Worm (Caenorhabditis elegans) whole organism, early embryonic: Measurements from ENCODE around the gene erh-1.

Source experiments
- B0310.2 ChIP-seq: sonication (generic microtip); optimal IDR thresholded peaks from 2 replicates; lab custom pipeline; 2016; ENCODE audit warnings: mild to moderate bottlenecking, missing genetic modification characterization, missing compliant biosample characterization
- F13C5.2 ChIP-seq: sonication (generic microtip); optimal IDR thresholded peaks from 2 replicates; lab custom pipeline; 2017; ENCODE audit warnings: mild to moderate bottlenecking, missing genetic modification characterization, inconsistent platforms, missing compliant biosample characterization
- aly-1 ChIP-seq: sonication (generic microtip); optimal IDR thresholded peaks from 2 replicates; lab custom pipeline; 2016; ENCODE audit warnings: missing genetic modification characterization, missing compliant biosample characterization
- ama-1 ChIP-seq: fragments of 150-350 bp; optimal IDR thresholded peaks from 2 replicates; lab custom pipeline; 2014
- ceh-13 ChIP-seq: fragments of 200-800 bp; sonication (Bioruptor generic); optimal IDR thresholded peaks from 2 replicates; lab custom pipeline; 2018; ENCODE audit warnings: mild to moderate bottlenecking, missing genetic modification characterization, missing compliant biosample characterization
- ceh-36 ChIP-seq: sonication (generic microtip); optimal IDR thresholded peaks from 2 replicates; lab custom pipeline; 2016; ENCODE audit warnings: missing genetic modification characterization, inconsistent platforms, missing compliant biosample characterization
- ets-7 ChIP-seq: sonication (generic microtip); optimal IDR thresholded peaks from 2 replicates; lab custom pipeline; 2016; ENCODE audit warnings: missing genotype, missing genetic modification characterization, missing compliant biosample characterization
- flt-1 ChIP-seq: fragments of 200-800 bp; sonication (Bioruptor generic); IDR thresholded peaks from 2 replicates; pipeline ENCODE4 v1.3.6; 2022; ENCODE audit warnings: missing genetic modification characterization, missing compliant biosample characterization
- hmbx-1 ChIP-seq: sonication (generic microtip); optimal IDR thresholded peaks from 2 replicates; lab custom pipeline; 2016; ENCODE audit warnings: mild to moderate bottlenecking, missing genetic modification characterization, missing compliant biosample characterization
- hmg-4 ChIP-seq: fragments of 200-800 bp; sonication (Bioruptor generic); optimal IDR thresholded peaks from 2 replicates; lab custom pipeline; 2018; ENCODE audit warnings: mild to moderate bottlenecking, missing genetic modification characterization, missing compliant biosample characterization
- hnd-1 ChIP-seq: sonication (generic microtip); optimal IDR thresholded peaks from 2 replicates; lab custom pipeline; 2016; ENCODE audit warnings: missing genetic modification characterization, missing compliant biosample characterization
- pes-1 ChIP-seq: fragments of 200-800 bp; sonication (Bioruptor generic); IDR thresholded peaks from 2 replicates; pipeline ENCODE4 v1.3.6; 2022; ENCODE audit warnings: missing genetic modification reagents, missing genetic modification characterization, missing compliant biosample characterization
- scrt-1 ChIP-seq: fragments of 200-800 bp; sonication (Bioruptor generic); IDR thresholded peaks from 2 replicates; pipeline ENCODE4 v1.3.6; 2022; ENCODE audit warnings: missing genetic modification characterization, missing compliant biosample characterization
- sea-1 ChIP-seq: fragments of 200-800 bp; sonication (Bioruptor generic); conservative IDR thresholded peaks from 2 replicates; pipeline ENCODE4 v1.3.6; 2022; ENCODE audit warnings: missing genetic modification characterization, missing compliant biosample characterization
- tbx-11 ChIP-seq: fragments of 200-800 bp; sonication (Bioruptor generic); IDR thresholded peaks from 2 replicates; pipeline ENCODE4 v1.3.6; 2022; ENCODE audit warnings: missing genetic modification characterization, missing compliant biosample characterization
- tbx-37 ChIP-seq: fragments of 200-800 bp; sonication (Bioruptor generic); conservative IDR thresholded peaks from 2 replicates; pipeline ENCODE4 v1.3.6; 2022; ENCODE audit warnings: missing genetic modification reagents, missing genetic modification characterization, missing compliant biosample characterization
- tra-4 ChIP-seq: sonication (generic microtip); optimal IDR thresholded peaks from 2 replicates; lab custom pipeline; 2017; ENCODE audit warnings: missing genetic modification characterization, missing compliant biosample characterization

Gene erh-1

ce11 chrV:10561632-10562031 is 17.3 kb downstream of the erh-1 start:
- no peak for TF ChIP-seq scrt-1 (GFP tag; lab: Robert Waterston, UW)
- no peak for TF ChIP-seq hmg-4 (GFP tag; lab: Kevin White, UChicago)
- no peak for TF ChIP-seq hmbx-1
- TF ChIP-seq tra-4 (tag; lab: Kevin White, UChicago), result no peak
- TF ChIP-seq hnd-1 (tag; lab: Kevin White, UChicago), result no peak
- TF ChIP-seq sea-1, result no peak
- no peak for TF ChIP-seq ceh-36 (tag; lab: Kevin White, UChicago)
- TF ChIP-seq F13C5.2 (tag; lab: Kevin White, UChicago), result no peak
- TF ChIP-seq tbx-37, result no peak
- no peak for TF ChIP-seq ama-1 (lab: Kevin White, UChicago)
- TF ChIP-seq flt-1 (GFP tag; lab: Robert Waterston, UW), result no peak
- TF ChIP-seq tbx-11 (GFP tag; lab: Robert Waterston, UW), result no peak
- no peak for TF ChIP-seq aly-1
- TF ChIP-seq ets-7 (tag; lab: Kevin White, UChicago), result no peak
- TF ChIP-seq pes-1 (GFP tag; lab: Robert Waterston, UW), result no peak
- no peak for TF ChIP-seq B0310.2 (tag; lab: Kevin White, UChicago)
- TF ChIP-seq ceh-13 (GFP tag; lab: Kevin White, UChicago), result no peak

ce11 chrV:10560621-10561020 is 18.3 kb downstream of the erh-1 start, which contains the start of gene col-152:
TSS of gene col-152 (plus strand) at chrV:10560921.
- no peak for TF ChIP-seq hnd-1 (tag; lab: Kevin White, UChicago)
- TF ChIP-seq tra-4 (tag; lab: Kevin White, UChicago), result no peak
- no peak for TF ChIP-seq aly-1
- no peak for TF ChIP-seq tbx-11 (GFP tag; lab: Robert Waterston, UW)
- no peak for TF ChIP-seq hmbx-1
- no peak for TF ChIP-seq scrt-1 (GFP tag; lab: Robert Waterston, UW)
- TF ChIP-seq ama-1 (lab: Kevin White, UChicago), result no peak
- TF ChIP-seq B0310.2 (tag; lab: Kevin White, UChicago), result no peak
- TF ChIP-seq pes-1 (GFP tag; lab: Robert Waterston, UW), result no peak
- TF ChIP-seq flt-1 (GFP tag; lab: Robert Waterston, UW), result no peak
- no peak for TF ChIP-seq tbx-37
- no peak for TF ChIP-seq ceh-36 (tag; lab: Kevin White, UChicago)
- TF ChIP-seq F13C5.2 (tag; lab: Kevin White, UChicago), result no peak
- TF ChIP-seq ets-7 (tag; lab: Kevin White, UChicago), result no peak
- no peak for TF ChIP-seq hmg-4 (GFP tag; lab: Kevin White, UChicago)
- TF ChIP-seq ceh-13 (GFP tag; lab: Kevin White, UChicago), result no peak

DNA sequence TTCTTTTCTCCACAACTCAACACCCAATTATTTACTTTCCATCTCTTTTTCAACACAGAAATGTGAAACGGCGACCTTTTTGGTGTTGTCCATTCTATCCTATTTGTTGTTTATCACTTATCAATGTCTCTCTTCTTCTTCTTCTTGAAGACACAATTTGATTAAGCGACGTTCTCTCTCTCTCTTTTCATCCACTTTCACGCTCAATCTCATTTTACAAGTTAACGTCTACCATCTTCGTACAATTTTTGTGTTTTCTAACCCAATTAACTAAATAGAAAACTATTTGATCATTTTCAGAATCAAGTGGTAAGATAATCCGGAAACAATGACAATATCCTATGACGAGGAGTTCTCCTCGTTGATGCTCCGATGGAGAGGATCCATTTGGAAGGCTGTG is 21.3 kb downstream of the erh-1 start, which contains the start of gene best-14:
TSS of gene best-14 (plus strand) at position 301 of the 400 bp plus-strand sequence.
- TF ChIP-seq ets-7 (tag; lab: Kevin White, UChicago) (no peak), tra-4 (tag; lab: Kevin White, UChicago) (no peak), aly-1 (no peak), hnd-1 (tag; lab: Kevin White, UChicago) (no peak), ceh-13 (GFP tag; lab: Kevin White, UChicago) (no peak), ceh-36 (tag; lab: Kevin White, UChicago) (no peak), scrt-1 (GFP tag; lab: Robert Waterston, UW) (no peak), pes-1 (GFP tag; lab: Robert Waterston, UW) (no peak), F13C5.2 (tag; lab: Kevin White, UChicago) (no peak), tbx-11 (GFP tag; lab: Robert Waterston, UW) (no peak), flt-1 (GFP tag; lab: Robert Waterston, UW) (no peak)

ce11 chrV:10557094-10557493 is 21.8 kb downstream of the erh-1 start:
- no peak for TF ChIP-seq ama-1 (lab: Kevin White, UChicago)
- TF ChIP-seq pes-1 (GFP tag; lab: Robert Waterston, UW), result no peak
- TF ChIP-seq hmbx-1, result no peak
- no peak for TF ChIP-seq scrt-1 (GFP tag; lab: Robert Waterston, UW)
- TF ChIP-seq tbx-11 (GFP tag; lab: Robert Waterston, UW), result no peak
- no peak for TF ChIP-seq ceh-13 (GFP tag; lab: Kevin White, UChicago)
- TF ChIP-seq tra-4 (tag; lab: Kevin White, UChicago), result no peak
- TF ChIP-seq flt-1 (GFP tag; lab: Robert Waterston, UW), result no peak
- no peak for TF ChIP-seq hnd-1 (tag; lab: Kevin White, UChicago)
- TF ChIP-seq aly-1, result no peak
- no peak for TF ChIP-seq ets-7 (tag; lab: Kevin White, UChicago)
- TF ChIP-seq sea-1, result no peak

- TF ChIP-seq ceh-13 (GFP tag; lab: Kevin White, UChicago) (no peak), flt-1 (GFP tag; lab: Robert Waterston, UW) (no peak), tbx-37 (no peak), hnd-1 (tag; lab: Kevin White, UChicago) (no peak), ets-7 (tag; lab: Kevin White, UChicago) (no peak), B0310.2 (tag; lab: Kevin White, UChicago) (no peak)
Observed at ce11 chrV:10556362-10556761, 22.6 kb downstream of the erh-1 start.

- TF ChIP-seq hmg-4 (GFP tag; lab: Kevin White, UChicago) (no peak), tra-4 (tag; lab: Kevin White, UChicago) (no peak), flt-1 (GFP tag; lab: Robert Waterston, UW) (no peak), hmbx-1 (no peak)
Observed at ce11 chrV:10555239-10555638, 23.7 kb downstream of the erh-1 start, which contains the start of gene F32G8.3. TSS of gene F32G8.3 (minus strand) at chrV:10555339.

ce11 chrV:10549717-10550116 is 29.2 kb downstream of the erh-1 start, which contains the start of gene F32G8.2:
TSS of gene F32G8.2 (plus strand) at chrV:10550017.
- TF ChIP-seq aly-1 (no peak), tbx-37 (no peak), flt-1 (GFP tag; lab: Robert Waterston, UW) (no peak), B0310.2 (tag; lab: Kevin White, UChicago) (no peak), sea-1 (no peak), ets-7 (tag; lab: Kevin White, UChicago) (no peak), scrt-1 (GFP tag; lab: Robert Waterston, UW) (no peak), ceh-36 (tag; lab: Kevin White, UChicago) (no peak)
